Worm (Caenorhabditis elegans): ENCODE results near the gene F17C11.11.

The F17C11.11 gene

ce11 chrV:10894601-10895000 lies 44.0 kb downstream of the F17C11.11 start, which contains the start of the genes F32D8.14 and F32D8.5 (continued):
- TF ChIP-seq lin-13 (GFP tag; optimal IDR thresholded peaks at IDR 0.05) (peak; percentile 75), Y116A8C.19 (tag; optimal IDR thresholded peaks at IDR 0.05; ENCODE audit: borderline replicate concordance) (peak; percentile 60), isw-1 (GFP tag; IDR thresholded peaks at IDR 0.05) (peak; percentile 61), blmp-1 (tag; optimal IDR thresholded peaks at IDR 0.05) (peak; percentile 68), mdl-1 (tag; optimal IDR thresholded peaks at IDR 0.05) (peak in 1 of 2 experiments; percentile 72), pax-3 (tag; optimal IDR thresholded peaks at IDR 0.05) (peak; percentile 79), nhr-237 (tag; optimal IDR thresholded peaks at IDR 0.05) (peak; percentile 27), F16B12.6 (tag; optimal IDR thresholded peaks at IDR 0.05) (no peak), ceh-8 (GFP tag; optimal IDR thresholded peaks at IDR 0.05) (peak; percentile 51), aly-2 (tag; optimal IDR thresholded peaks at IDR 0.05) (peak; percentile 4), C04F5.9 (tag; optimal IDR thresholded peaks at IDR 0.05) (peak; percentile 65), elt-2 (tag; optimal IDR thresholded peaks at IDR 0.05) (peak; percentile 53), nhr-84 (tag; optimal IDR thresholded peaks at IDR 0.05) (no peak), nhr-85 (tag) (peak; percentile 93), ceh-63 (GFP tag; optimal IDR thresholded peaks at IDR 0.05) (no peak), efl-3 (GFP tag; optimal IDR thresholded peaks at IDR 0.05) (no peak), jun-1 (tag; optimal IDR thresholded peaks at IDR 0.05) (peak; percentile 56), sup-37 (GFP tag; optimal IDR thresholded peaks at IDR 0.05) (peak; percentile 16), hlh-17 (GFP tag; optimal IDR thresholded peaks at IDR 0.05; ENCODE audit: borderline replicate concordance) (no peak), ceh-90 (tag; optimal IDR thresholded peaks at IDR 0.05) (peak; percentile 88), hpl-2 (GFP tag; optimal IDR thresholded peaks at IDR 0.05) (no peak), mep-1 (tag; optimal IDR thresholded peaks at IDR 0.05) (peak; percentile 89), nhr-47 (tag; optimal IDR thresholded peaks at IDR 0.05) (peak; percentile 89), C34B4.2 (tag; optimal IDR thresholded peaks at IDR 0.05) (no peak), rnt-1 (tag; optimal IDR thresholded peaks at IDR 0.05) (peak; percentile 98), lin-14 (GFP tag; optimal IDR thresholded peaks at IDR 0.05) (peak; percentile 93), fkh-10 (GFP tag; optimal IDR thresholded peaks at IDR 0.05) (no peak), pag-3 (tag; optimal IDR thresholded peaks at IDR 0.05; ENCODE audit: borderline replicate concordance, insufficient read depth) (no peak), sox-4 (tag; optimal IDR thresholded peaks at IDR 0.05) (peak; percentile 85), unc-86 (tag; optimal IDR thresholded peaks at IDR 0.05) (peak; percentile 84), hlh-4 (tag; optimal IDR thresholded peaks at IDR 0.05) (peak; percentile 9), unc-98 (GFP tag; IDR thresholded peaks at IDR 0.05) (peak; percentile 33; the same call in 1 of the 2 replicates), unc-62 (GFP tag; optimal IDR thresholded peaks at IDR 0.05) (no peak), tlp-1 (tag; optimal IDR thresholded peaks at IDR 0.05) (no peak), efl-1 (optimal IDR thresholded peaks at IDR 0.05) (peak; percentile 83 to 87), efl-1 (GFP tag; optimal IDR thresholded peaks at IDR 0.05 in 1 of 2) (peak; percentile 82 to 98), ztf-4 (tag; optimal IDR thresholded peaks at IDR 0.05) (peak; percentile 82), tbx-2 (tag; optimal IDR thresholded peaks at IDR 0.05) (peak; percentile 90), sptf-1 (tag; optimal IDR thresholded peaks at IDR 0.05) (no peak), nhr-11 (tag; optimal IDR thresholded peaks at IDR 0.05) (no peak), ces-1 (GFP tag; optimal IDR thresholded peaks at IDR 0.05) (no peak), ceh-82 (tag; optimal IDR thresholded peaks at IDR 0.05) (peak; percentile 56 to 84 (median 76)), fkh-4 (tag; optimal IDR thresholded peaks at IDR 0.05; ENCODE audit: borderline replicate concordance) (peak; percentile 80), nhr-12 (tag; optimal IDR thresholded peaks at IDR 0.05) (no peak), snu-23 (GFP tag; optimal IDR thresholded peaks at IDR 0.05) (peak; percentile 93), dsc-1 (tag; optimal IDR thresholded peaks at IDR 0.05) (peak; percentile 90), nhr-77 (tag; optimal IDR thresholded peaks at IDR 0.05) (peak; percentile 67), vab-15 (tag; optimal IDR thresholded peaks at IDR 0.05) (peak; percentile 61), lin-39 (tag; optimal IDR thresholded peaks at IDR 0.05) (no peak), skn-1 (tag; optimal IDR thresholded peaks at IDR 0.05) (peak; percentile 79), elt-3 (tag; optimal IDR thresholded peaks at IDR 0.05) (peak in 1 of 6 experiments; percentile 77), pqm-1 (tag; optimal IDR thresholded peaks at IDR 0.05) (no peak), grh-1 (GFP tag; IDR thresholded peaks at IDR 0.05) (peak; percentile 16; the same call in 1 of the 2 replicates)
